Worm (Caenorhabditis elegans) whole organism, L4 larva: Measurements from ENCODE around the gene ZK370.6.
A peak's percentile ranks its signal among the peaks of the same experiment; 100 is the strongest.

Experiments used
- F37D6.2 ChIP-seq: sonication (generic microtip); optimal IDR thresholded peaks from 2 replicates; lab custom pipeline; 2016; ENCODE audit warnings: mild to moderate bottlenecking, missing genetic modification characterization, missing compliant biosample characterization
- R02D3.7 ChIP-seq: fragments of 150-350 bp; sonication (generic microtip); optimal IDR thresholded peaks from 3 replicates; lab custom pipeline; 2014; ENCODE audit warnings: missing biosample characterization, missing genetic modification characterization
- T26A8.4 ChIP-seq: fragments of 200-800 bp; sonication (Bioruptor generic); IDR thresholded peaks from 2 replicates; pipeline ENCODE4 v1.3.6; 2022; ENCODE audit warnings: missing genetic modification characterization, missing compliant biosample characterization
- Y105C5A.15 ChIP-seq: fragments of 200-800 bp; sonication (Bioruptor generic); IDR thresholded peaks from 2 replicates; pipeline ENCODE4 v1.3.6; 2022; ENCODE audit warnings: missing genetic modification characterization, missing compliant biosample characterization
- Y48G9A.11 ChIP-seq: fragments of 200-800 bp; sonication (Bioruptor generic); IDR thresholded peaks from 2 replicates; pipeline ENCODE4 v1.3.6; 2022; ENCODE audit warnings: missing genetic modification reagents, missing genetic modification characterization, missing compliant biosample characterization
- ZK337.2 ChIP-seq: fragments of 200-800 bp; sonication (Bioruptor generic); IDR thresholded peaks from 2 replicates; pipeline ENCODE4 v1.3.6; 2022; ENCODE audit warnings: missing genetic modification reagents, missing genetic modification characterization, missing compliant biosample characterization
- aha-1 ChIP-seq: fragments of 150-350 bp; peaks from one replicate; lab custom pipeline; 2014; ENCODE audit warnings: missing biosample characterization, missing genetic modification characterization
- aly-2 ChIP-seq: sonication (generic microtip); optimal IDR thresholded peaks from 2 replicates; lab custom pipeline; 2018; ENCODE audit warnings: missing biosample characterization, missing genetic modification characterization
- ceh-20 ChIP-seq: fragments of 200-800 bp; sonication (Bioruptor generic); IDR thresholded peaks from 2 replicates; pipeline ENCODE4 v1.3.6; 2022; ENCODE audit warnings: missing genetic modification reagents, missing genetic modification characterization, missing compliant biosample characterization
- ceh-32 ChIP-seq: sonication (generic microtip); optimal IDR thresholded peaks from 2 replicates; lab custom pipeline; 2016; ENCODE audit warnings: mild to moderate bottlenecking, missing genetic modification characterization, missing compliant biosample characterization; ENCODE audit not compliant: poor library complexity
- ceh-44 ChIP-seq: fragments of 200-800 bp; sonication (Bioruptor generic); IDR thresholded peaks from 2 replicates; pipeline ENCODE4 v1.3.6; 2022; ENCODE audit warnings: missing genetic modification reagents, missing genetic modification characterization, missing compliant biosample characterization
- ces-1 ChIP-seq: fragments of 150-350 bp; sonication (generic microtip); optimal IDR thresholded peaks from 4 replicates; lab custom pipeline; 2014; ENCODE audit warnings: missing biosample characterization, missing genetic modification reagents, missing genetic modification characterization
- daf-12 ChIP-seq: fragments of 150-350 bp; optimal IDR thresholded peaks from 2 replicates; lab custom pipeline; 2014; ENCODE audit warnings: missing biosample characterization, missing genetic modification reagents, missing genetic modification characterization
- daf-19 ChIP-seq: fragments of 200-800 bp; sonication (Bioruptor generic); conservative IDR thresholded peaks from 2 replicates; pipeline ENCODE4 v1.3.6; 2022; ENCODE audit warnings: missing genetic modification characterization, missing compliant biosample characterization
- dmd-6 ChIP-seq: fragments of 200-800 bp; sonication (Bioruptor generic); IDR thresholded peaks from 2 replicates; pipeline ENCODE4 v1.3.6; 2022; ENCODE audit warnings: missing genetic modification reagents, missing genetic modification characterization, missing compliant biosample characterization
- dmd-8 ChIP-seq: fragments of 200-800 bp; sonication (Bioruptor generic); IDR thresholded peaks from 2 replicates; pipeline ENCODE4 v1.3.6; 2022; ENCODE audit warnings: missing genetic modification characterization, missing compliant biosample characterization
- dmd-9 ChIP-seq: fragments of 200-800 bp; sonication (Bioruptor generic); IDR thresholded peaks from 2 replicates; pipeline ENCODE4 v1.3.6; 2022; ENCODE audit warnings: missing genetic modification reagents, missing genetic modification characterization, missing compliant biosample characterization
- dpl-1 ChIP-seq: fragments of 150-350 bp; optimal IDR thresholded peaks from 2 replicates; lab custom pipeline; 2014; ENCODE audit warnings: missing biosample characterization, missing genetic modification reagents, missing genetic modification characterization
- duxl-1 ChIP-seq: sonication (generic microtip); optimal IDR thresholded peaks from 2 replicates; lab custom pipeline; 2016; ENCODE audit warnings: mild to moderate bottlenecking, missing genetic modification characterization, moderate library complexity, missing compliant biosample characterization; ENCODE audit not compliant: poor library complexity
- fkh-10 ChIP-seq: fragments of 150-350 bp; optimal IDR thresholded peaks from 2 replicates; lab custom pipeline; 2014; ENCODE audit warnings: missing biosample characterization, missing genetic modification reagents, missing genetic modification characterization
- gei-8 ChIP-seq: fragments of 200-800 bp; sonication (Bioruptor generic); optimal IDR thresholded peaks from 2 replicates; lab custom pipeline; 2018; ENCODE audit warnings: mild to moderate bottlenecking, missing genetic modification characterization, missing compliant biosample characterization
- hif-1 ChIP-seq, 2 experiments: sonication (generic microtip); optimal IDR thresholded peaks; 2 replicates each; lab custom pipeline; 2016 to 2017; ENCODE audit warnings: missing compliant biosample characterization in 2 of 2, missing genetic modification characterization in 2 of 2, missing genetic modification reagents in 2 of 2, missing genotype in 2 of 2, mild to moderate bottlenecking in 1 of 2
- hlh-11 ChIP-seq: fragments of 200-800 bp; sonication (Bioruptor generic); optimal IDR thresholded peaks from 2 replicates; lab custom pipeline; 2018; ENCODE audit warnings: mild to moderate bottlenecking, missing genetic modification characterization, missing compliant biosample characterization
- hlh-30 ChIP-seq: sonication (generic microtip); optimal IDR thresholded peaks from 2 replicates; lab custom pipeline; 2017; ENCODE audit warnings: antibody characterized with exemption, mild to moderate bottlenecking, missing genetic modification characterization, missing compliant biosample characterization; ENCODE audit not compliant: insufficient read depth
- lin-1 ChIP-seq: fragments of 200-800 bp; sonication (Bioruptor generic); IDR thresholded peaks from 2 replicates; pipeline ENCODE4 v1.3.6; 2022; ENCODE audit warnings: missing genetic modification reagents, missing genetic modification characterization, missing compliant biosample characterization
- lin-15B ChIP-seq: fragments of 150-350 bp; sonication (generic microtip); optimal IDR thresholded peaks from 3 replicates; lab custom pipeline; 2014; ENCODE audit warnings: missing biosample characterization, missing genetic modification characterization
- lin-38 ChIP-seq: fragments of 200-800 bp; sonication (Bioruptor generic); IDR thresholded peaks from 2 replicates; pipeline ENCODE4 v1.3.6; 2022; ENCODE audit warnings: missing genetic modification reagents, missing genetic modification characterization, missing compliant biosample characterization
- madf-9 ChIP-seq: fragments of 200-800 bp; sonication (Bioruptor generic); conservative IDR thresholded peaks from 2 replicates; pipeline ENCODE4 v1.3.6; 2022; ENCODE audit warnings: missing genetic modification reagents, missing genetic modification characterization, missing compliant biosample characterization
- mdt-29 ChIP-seq: fragments of 200-800 bp; sonication (Bioruptor generic); IDR thresholded peaks from 2 replicates; pipeline ENCODE4 v1.3.6; 2022; ENCODE audit warnings: missing genetic modification reagents, missing genetic modification characterization, missing compliant biosample characterization
- mep-1 ChIP-seq: fragments of 150-350 bp; sonication (generic microtip); optimal IDR thresholded peaks from 3 replicates; lab custom pipeline; 2014; ENCODE audit warnings: missing biosample characterization, missing genetic modification characterization
- mes-2 ChIP-seq: sonication (generic microtip); optimal IDR thresholded peaks from 2 replicates; lab custom pipeline; 2016; ENCODE audit warnings: missing genotype, mild to moderate bottlenecking, missing genetic modification characterization, missing compliant biosample characterization; ENCODE audit not compliant: poor library complexity, severe bottlenecking
- mxl-3 ChIP-seq: fragments of 200-800 bp; sonication (Bioruptor generic); optimal IDR thresholded peaks from 2 replicates; lab custom pipeline; 2018; ENCODE audit warnings: mild to moderate bottlenecking, missing genetic modification characterization, missing compliant biosample characterization
- nhr-102 ChIP-seq: sonication (generic microtip); optimal IDR thresholded peaks from 2 replicates; lab custom pipeline; 2016; ENCODE audit warnings: mild to moderate bottlenecking, missing genetic modification characterization, moderate library complexity, missing compliant biosample characterization
- nhr-11 ChIP-seq: fragments of 150-350 bp; optimal IDR thresholded peaks from 2 replicates; lab custom pipeline; 2014; ENCODE audit warnings: missing biosample characterization, missing genetic modification characterization
- nhr-237 ChIP-seq: sonication (generic microtip); optimal IDR thresholded peaks from 2 replicates; lab custom pipeline; 2017; ENCODE audit warnings: missing biosample characterization, missing genetic modification characterization
- nhr-25 ChIP-seq: sonication (generic microtip); optimal IDR thresholded peaks from 2 replicates; lab custom pipeline; 2017; ENCODE audit warnings: missing genetic modification characterization, mild to moderate bottlenecking, missing compliant biosample characterization, antibody characterized with exemption, moderate library complexity, borderline replicate concordance; ENCODE audit not compliant: insufficient read depth
- nhr-41 ChIP-seq: fragments of 200-800 bp; sonication (Bioruptor generic); IDR thresholded peaks from 2 replicates; pipeline ENCODE4 v1.3.6; 2022; ENCODE audit warnings: missing genetic modification reagents, missing genetic modification characterization, missing compliant biosample characterization
- nhr-48 ChIP-seq: sonication (generic microtip); optimal IDR thresholded peaks from 2 replicates; lab custom pipeline; 2016; ENCODE audit warnings: mild to moderate bottlenecking, missing genetic modification characterization, missing compliant biosample characterization
- nhr-76 ChIP-seq: fragments of 150-350 bp; optimal IDR thresholded peaks from 2 replicates; lab custom pipeline; 2014; ENCODE audit warnings: missing biosample characterization, missing genetic modification characterization
- nhr-77 ChIP-seq: fragments of 150-350 bp; optimal IDR thresholded peaks from 2 replicates; lab custom pipeline; 2014; ENCODE audit warnings: missing biosample characterization, missing genetic modification characterization
- pha-4 ChIP-seq, 2 experiments: fragments of 150-350 bp in 1 of 2; fragments of 200-800 bp in 1 of 2; sonication (Bioruptor generic) in 1 of 2; IDR thresholded peaks in 1 of 2; optimal IDR thresholded peaks in 1 of 2; 2 replicates each; pipeline versions ENCODE4 v1.3.6 to Lab custom; 2014 to 2022; ENCODE audit warnings: missing genetic modification characterization in 2 of 2, missing genetic modification reagents in 2 of 2, missing biosample characterization in 1 of 2, missing compliant biosample characterization in 1 of 2
- rbr-2 ChIP-seq: sonication (generic microtip); optimal IDR thresholded peaks from 2 replicates; lab custom pipeline; 2016; ENCODE audit warnings: missing genotype, missing genetic modification characterization, missing compliant biosample characterization
- snpc-4 ChIP-seq: fragments of 150-350 bp; optimal IDR thresholded peaks from 2 replicates; lab custom pipeline; 2014; ENCODE audit warnings: missing biosample characterization, missing genetic modification characterization
- spr-1 ChIP-seq: sonication (generic microtip); optimal IDR thresholded peaks from 2 replicates; lab custom pipeline; 2016; ENCODE audit warnings: mild to moderate bottlenecking, missing genetic modification characterization, missing compliant biosample characterization
- unc-62 ChIP-seq, 3 experiments: fragments of 150-350 bp in 1 of 3; sonication (generic microtip); optimal IDR thresholded peaks in 2 of 3; peaks in 1 of 3; 1 replicate in 1 of 3; 2 replicates in 2 of 3; lab custom pipeline; 2014 to 2017; ENCODE audit warnings: missing biosample characterization in 3 of 3, missing genetic modification characterization in 3 of 3, missing genetic modification reagents in 3 of 3, missing genotype in 1 of 3
- zag-1 ChIP-seq: fragments of 150-350 bp; optimal IDR thresholded peaks from 2 replicates; lab custom pipeline; 2014; ENCODE audit warnings: missing biosample characterization, missing genetic modification characterization
- zip-11 ChIP-seq: fragments of 200-800 bp; sonication (Bioruptor generic); IDR thresholded peaks from 2 replicates; pipeline ENCODE4 v1.3.6; 2022; ENCODE audit warnings: missing genetic modification characterization, missing compliant biosample characterization
- ztf-7 ChIP-seq: fragments of 150-350 bp; optimal IDR thresholded peaks from 2 replicates; lab custom pipeline; 2014; ENCODE audit warnings: missing biosample characterization, missing genetic modification characterization

ZK370.6 gene

DNA sequence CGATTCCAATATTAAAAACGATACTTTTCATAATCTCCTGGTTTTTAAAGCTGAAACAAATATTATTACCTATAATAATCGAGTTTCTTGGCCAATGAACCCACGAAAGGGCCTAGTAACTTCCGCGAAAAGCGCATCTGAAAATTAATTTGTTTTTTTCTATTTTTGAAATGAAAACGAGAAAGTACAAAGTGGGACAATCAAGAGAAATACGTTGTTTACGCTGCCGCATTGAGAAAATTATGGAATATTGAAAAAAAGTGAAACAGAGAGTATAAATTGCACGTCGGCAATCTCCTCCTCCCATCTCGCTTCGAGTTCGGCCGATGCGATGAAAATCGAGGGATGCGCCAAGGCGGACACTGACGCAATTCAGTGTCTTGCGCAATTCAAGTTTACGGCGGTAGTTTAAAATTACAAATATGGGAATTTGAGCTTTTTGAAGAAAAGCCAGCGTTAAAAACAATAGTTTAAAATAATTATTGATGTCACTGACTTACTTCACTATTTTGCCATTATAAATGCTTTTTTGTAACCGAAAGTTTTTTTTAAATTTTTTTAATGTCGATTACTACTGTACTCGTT is 2.3 kb downstream of the ZK370.6 start, which contains the start of gene pdhk-2 (continued):
- TF ChIP-seq pha-4 (GFP tag; IDR thresholded peaks at IDR 0.05; lab: Robert Waterston, UW) (peak; percentile 80), pha-4 (tag; optimal IDR thresholded peaks at IDR 0.05; lab: Kevin White, UChicago) (peak; percentile 23), lin-15B (tag; lab: Kevin White, UChicago) (peak; percentile 33), T26A8.4 (GFP tag; lab: Robert Waterston, UW) (peak; percentile 93), zip-11 (GFP tag; lab: Robert Waterston, UW) (no peak), Y105C5A.15 (GFP tag; lab: Robert Waterston, UW) (no peak), snpc-4 (tag; lab: Kevin White, UChicago) (no peak), ces-1 (no peak), mxl-3 (GFP tag; lab: Kevin White, UChicago) (peak; percentile 87), nhr-11 (tag; lab: Kevin White, UChicago) (peak; percentile 72), ZK337.2 (0 out of 2 replicates have a peak, but pooled peaks have one; percentile 44), duxl-1 (tag; lab: Kevin White, UChicago) (peak; percentile 86), ceh-32 (tag; lab: Kevin White, UChicago) (peak; percentile 44), F37D6.2 (peak; percentile 88), mdt-29 (peak; percentile 68; the same call in 1 of the 2 replicates), ztf-7 (tag; lab: Kevin White, UChicago) (peak; percentile 78), nhr-77 (tag; lab: Kevin White, UChicago) (peak; percentile 73), rbr-2 (peak; percentile 90), fkh-10 (GFP tag; lab: Kevin White, UChicago) (peak; percentile 59), Y48G9A.11 (GFP tag; lab: Robert Waterston, UW) (peak; percentile 67; the same call in 1 of the 2 replicates), madf-9 (GFP tag; lab: Robert Waterston, UW) (peak; percentile 72), nhr-76 (tag; lab: Kevin White, UChicago) (no peak), nhr-41 (no peak), R02D3.7 (tag; lab: Kevin White, UChicago) (no peak), hif-1 (tag; optimal IDR thresholded peaks at IDR 0.05; lab: Kevin White, UChicago) (peak; percentile 46 to 87), hlh-11 (tag; lab: Kevin White, UChicago) (peak; percentile 94), ceh-44 (GFP tag; lab: Robert Waterston, UW) (0 out of 2 replicates have a peak, but pooled peaks have one; percentile 43), mep-1 (tag; lab: Kevin White, UChicago) (peak; percentile 96), dpl-1 (GFP tag; lab: Kevin White, UChicago) (peak; percentile 99), spr-1 (tag; lab: Kevin White, UChicago) (peak; percentile 86), lin-1 (GFP tag; lab: Robert Waterston, UW) (peak; percentile 55; the same call in 1 of the 2 replicates), nhr-48 (peak; percentile 90), aly-2 (tag; lab: Kevin White, UChicago) (no peak), dmd-9 (GFP tag; lab: Robert Waterston, UW) (peak; percentile 82), ceh-20 (peak; percentile 90), zag-1 (tag; lab: Kevin White, UChicago) (no peak), dmd-6 (GFP tag; lab: Robert Waterston, UW) (peak; percentile 94)

DNA sequence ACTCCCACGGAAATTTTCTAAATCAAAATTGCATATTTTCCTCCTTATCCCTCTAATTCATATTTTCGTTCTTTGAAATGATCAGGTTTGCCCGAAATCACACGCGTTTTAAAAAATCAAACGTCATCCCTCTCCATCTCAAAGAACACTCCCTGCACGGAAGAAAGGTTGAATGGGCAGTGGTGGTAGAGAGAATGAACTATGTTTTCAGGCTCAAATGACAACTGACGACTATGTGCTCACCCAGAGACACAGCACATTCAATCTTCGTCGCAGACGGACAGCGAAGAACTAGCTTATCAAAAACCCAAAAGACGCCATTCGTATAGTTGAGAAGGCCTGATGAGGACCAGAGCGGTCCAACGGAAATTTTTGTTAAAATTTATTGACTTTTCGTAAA is 3.9 kb downstream of the ZK370.6 start:
- TF ChIP-seq nhr-102 (tag; lab: Kevin White, UChicago) (no peak), gei-8 (no peak), snpc-4 (tag; lab: Kevin White, UChicago) (no peak), ceh-20 (0 out of 2 replicates have a peak, but pooled peaks have one; percentile 9), daf-12 (tag; lab: Kevin White, UChicago) (no peak), mep-1 (tag; lab: Kevin White, UChicago) (peak; percentile 15), unc-62 (GFP tag; optimal IDR thresholded peaks at IDR 0.05 in 1 of 2; lab: Kevin White, UChicago) (no peak), unc-62 (tag; optimal IDR thresholded peaks at IDR 0.05; lab: Kevin White, UChicago) (no peak), hlh-11 (tag; lab: Kevin White, UChicago) (peak; percentile 47), mes-2 (tag; lab: Kevin White, UChicago) (peak; percentile 49), nhr-25 (tag; lab: Kevin White, UChicago) (no peak), daf-19 (GFP tag; lab: Robert Waterston, UW) (no peak), hlh-30 (tag; lab: Kevin White, UChicago) (peak; percentile 21), aha-1 (tag; lab: Kevin White, UChicago) (peak; percentile 67), dmd-8 (no peak), lin-38 (0 out of 2 replicates have a peak, but pooled peaks have one; percentile 10), hif-1 (tag; optimal IDR thresholded peaks at IDR 0.05; lab: Kevin White, UChicago) (no peak), nhr-237 (tag; lab: Kevin White, UChicago) (no peak), ces-1 (no peak)
